Fruit fly (Drosophila melanogaster): ENCODE data around the gene out.

out gene

DNA sequence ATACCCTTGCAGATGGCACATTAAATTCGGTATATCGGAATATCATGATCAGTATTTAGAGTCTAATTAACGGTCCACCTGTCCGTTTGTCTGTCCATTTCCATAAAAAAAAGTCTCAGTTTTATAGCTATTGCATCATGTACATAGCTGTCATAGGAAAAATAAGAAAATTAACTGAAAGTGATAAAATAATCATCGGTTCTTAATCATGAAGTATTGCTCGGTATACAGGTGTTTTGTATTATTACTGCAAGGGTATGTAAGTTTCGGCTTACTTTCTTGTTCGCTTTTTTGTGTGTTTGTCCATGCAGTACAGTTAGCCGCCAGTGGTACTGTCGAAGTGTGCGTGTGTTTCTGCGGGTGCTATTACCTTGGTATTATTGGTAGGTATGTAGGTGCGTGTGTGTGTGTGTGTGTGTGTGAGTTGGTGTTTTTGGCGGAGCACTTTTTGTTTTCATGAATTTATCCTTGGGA is 32.8 kb upstream of the out start (continued):
- TF ChIP-seq emc (GFP tag; optimal IDR thresholded peaks at IDR 0.05) (no peak), ac (GFP tag; optimal IDR thresholded peaks at IDR 0.05) (no peak), exex (tag; optimal IDR thresholded peaks at IDR 0.05) (no peak), CG4282 (GFP tag; optimal IDR thresholded peaks at IDR 0.05) (no peak), sob (GFP tag; IDR thresholded peaks at IDR 0.05) (no peak), CG6683 (GFP tag; optimal IDR thresholded peaks at IDR 0.05) (no peak), CG1529 (GFP tag; optimal IDR thresholded peaks at IDR 0.05) (peak; percentile 23), CG12744 (GFP tag; optimal IDR thresholded peaks at IDR 0.05) (peak; percentile 6), lov (optimal IDR thresholded peaks at IDR 0.05) (no peak), lov (GFP tag; IDR thresholded peaks at IDR 0.05) (no peak), ham (GFP tag; IDR thresholded peaks at IDR 0.05) (no peak), wdn (GFP tag; IDR thresholded peaks at IDR 0.05) (no peak), sc (optimal IDR thresholded peaks at IDR 0.05) (no peak), sc (GFP tag; optimal IDR thresholded peaks at IDR 0.05) (no peak), CG2712 (tag; optimal IDR thresholded peaks at IDR 0.05) (peak; percentile 67), Eip74EF (GFP tag; optimal IDR thresholded peaks at IDR 0.05) (no peak), Dbx (GFP tag; IDR thresholded peaks at IDR 0.05) (no peak), CG17568 (GFP tag; optimal IDR thresholded peaks at IDR 0.05) (no peak), ara (GFP tag; IDR thresholded peaks at IDR 0.05) (no peak), HHEX (GFP tag; optimal IDR thresholded peaks at IDR 0.05) (peak; percentile 32), NK7.1 (GFP tag; optimal IDR thresholded peaks at IDR 0.05) (no peak), CG12391 (tag; optimal IDR thresholded peaks at IDR 0.05) (peak; percentile 47), cato (GFP tag; optimal IDR thresholded peaks at IDR 0.05; ENCODE audit: borderline replicate concordance) (no peak), CG10274 (GFP tag; optimal IDR thresholded peaks at IDR 0.05) (peak; percentile 1), stwl (tag; optimal IDR thresholded peaks at IDR 0.05) (no peak), fd102C (GFP tag; optimal IDR thresholded peaks at IDR 0.05) (no peak), CG13287 (GFP tag; IDR thresholded peaks at IDR 0.05; ENCODE audit: partially characterized antibody) (no peak), CG5180 (GFP tag; optimal IDR thresholded peaks at IDR 0.05) (peak; percentile 34), Hmr (GFP tag; optimal IDR thresholded peaks at IDR 0.05) (peak; percentile 26), Dip3 (GFP tag; optimal IDR thresholded peaks at IDR 0.05) (peak; percentile 29), MTF-1 (GFP tag; optimal IDR thresholded peaks at IDR 0.05; ENCODE audit: borderline replicate concordance) (no peak), Abd-B (GFP tag; optimal IDR thresholded peaks at IDR 0.05) (peak; percentile 30), Neu2 (GFP tag; optimal IDR thresholded peaks at IDR 0.05; ENCODE audit: borderline replicate concordance) (no peak), esg (GFP tag; conservative IDR thresholded peaks at IDR 0.05) (no peak), nerfin-2 (GFP tag; IDR thresholded peaks at IDR 0.05; ENCODE audit: partially characterized antibody) (no peak), bigmax (GFP tag; optimal IDR thresholded peaks at IDR 0.05) (no peak), CG9932 (GFP tag; IDR thresholded peaks at IDR 0.05) (no peak), insv (GFP tag; optimal IDR thresholded peaks at IDR 0.05) (no peak), NfI (GFP tag; optimal IDR thresholded peaks at IDR 0.05) (peak; percentile 39), cg (GFP tag; optimal IDR thresholded peaks at IDR 0.05) (peak; percentile 60), Sry-δ (GFP tag; optimal IDR thresholded peaks at IDR 0.05) (peak; percentile 8), crol (GFP tag; IDR thresholded peaks at IDR 0.05) (no peak), CG10366 (GFP tag; IDR thresholded peaks at IDR 0.05) (peak; percentile 20; the same call in 1 of the 2 replicates), Tbp (GFP tag; optimal IDR thresholded peaks at IDR 0.05) (no peak), dpn (GFP tag; optimal IDR thresholded peaks at IDR 0.05) (peak; percentile 28 to 53), danr (GFP tag; IDR thresholded peaks at IDR 0.05) (no peak), mld (GFP tag; IDR thresholded peaks at IDR 0.05; ENCODE audit: partially characterized antibody) (no peak), CG4424 (GFP tag; optimal IDR thresholded peaks at IDR 0.05) (peak; percentile 25), gce (GFP tag; IDR thresholded peaks at IDR 0.05) (no peak), CG34422 (GFP tag; IDR thresholded peaks at IDR 0.05) (no peak), pfk (GFP tag; optimal IDR thresholded peaks at IDR 0.05) (no peak)

Data from whole organism, embryonic.